Worm (Caenorhabditis elegans) whole organism, L4 larva: ENCODE measurements around the gene ZK813.2.
A peak's percentile ranks its signal among the peaks of the same experiment; 100 is the strongest.

Experiments
- ama-1 ChIP-seq: fragments of 150-350 bp; optimal IDR thresholded peaks from 2 replicates; lab custom pipeline; 2014; ENCODE audit warnings: inconsistent platforms, mixed read lengths
- ceh-28 ChIP-seq: fragments of 150-350 bp; optimal IDR thresholded peaks from 2 replicates; lab custom pipeline; 2014; ENCODE audit warnings: missing biosample characterization, missing genetic modification reagents, missing genetic modification characterization
- ces-1 ChIP-seq: fragments of 150-350 bp; sonication (generic microtip); optimal IDR thresholded peaks from 4 replicates; lab custom pipeline; 2014; ENCODE audit warnings: missing biosample characterization, missing genetic modification reagents, missing genetic modification characterization
- lin-15B ChIP-seq: fragments of 150-350 bp; sonication (generic microtip); optimal IDR thresholded peaks from 3 replicates; lab custom pipeline; 2014; ENCODE audit warnings: missing biosample characterization, missing genetic modification characterization
- mep-1 ChIP-seq: fragments of 150-350 bp; sonication (generic microtip); optimal IDR thresholded peaks from 3 replicates; lab custom pipeline; 2014; ENCODE audit warnings: missing biosample characterization, missing genetic modification characterization
- nhr-77 ChIP-seq: fragments of 150-350 bp; optimal IDR thresholded peaks from 2 replicates; lab custom pipeline; 2014; ENCODE audit warnings: missing biosample characterization, missing genetic modification characterization
- pqm-1 ChIP-seq: sonication (generic microtip); optimal IDR thresholded peaks from 2 replicates; lab custom pipeline; 2017; ENCODE audit warnings: missing biosample characterization, missing genetic modification characterization
- spr-1 ChIP-seq: sonication (generic microtip); optimal IDR thresholded peaks from 2 replicates; lab custom pipeline; 2016; ENCODE audit warnings: mild to moderate bottlenecking, missing genetic modification characterization, missing compliant biosample characterization
- zag-1 ChIP-seq: fragments of 150-350 bp; optimal IDR thresholded peaks from 2 replicates; lab custom pipeline; 2014; ENCODE audit warnings: missing biosample characterization, missing genetic modification characterization

DNA sequence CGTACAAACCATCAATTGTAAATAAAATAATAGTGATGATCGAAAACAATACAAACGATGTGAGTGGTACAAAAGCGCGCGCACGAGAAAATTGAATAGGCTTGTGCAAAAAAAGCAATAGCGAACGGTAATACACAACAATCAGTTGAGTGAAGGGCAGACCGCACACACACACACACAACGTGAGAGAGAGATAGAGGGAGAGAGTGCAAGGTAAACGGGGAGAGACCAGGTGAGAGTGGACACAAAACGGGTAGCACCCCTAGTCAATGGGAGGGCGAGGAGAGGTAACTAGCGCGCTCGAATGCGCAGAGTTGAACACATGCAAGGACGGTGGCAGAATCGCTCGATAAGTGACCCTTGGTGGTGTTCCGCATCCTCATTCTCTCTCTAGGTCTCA, 28.6 kb downstream of the ZK813.2 start:
- peak; percentile 68 for TF ChIP-seq mep-1
- peak; percentile 34 for TF ChIP-seq pqm-1 (tag; lab: Kevin White, UChicago)
- TF ChIP-seq zag-1: no peak
- no peak for TF ChIP-seq ceh-28 (tag; lab: Kevin White, UChicago)
- TF ChIP-seq lin-15B (tag; lab: Kevin White, UChicago): no peak
- no peak for TF ChIP-seq ces-1 (GFP tag; lab: Kevin White, UChicago)
- no peak for TF ChIP-seq ama-1 (lab: Kevin White, UChicago)
- TF ChIP-seq spr-1 (tag; lab: Kevin White, UChicago): no peak
- TF ChIP-seq nhr-77 (tag; lab: Kevin White, UChicago): no peak
